Fruit fly (Drosophila melanogaster) whole organism, prepupa: ENCODE measurements around the gene Pif1A.

ENCODE experiments used
- Blimp-1 ChIP-seq: fragments of 200-800 bp; sonication (Bioruptor generic); optimal IDR thresholded peaks from 3 replicates; lab custom pipeline; 2017; ENCODE audit warnings: missing biosample characterization, missing genetic modification characterization, mild to moderate bottlenecking, moderate library complexity, missing genetic modification reagents
- CG10631 ChIP-seq: fragments of 200-800 bp; sonication (Bioruptor generic); optimal IDR thresholded peaks from 2 replicates; lab custom pipeline; 2016; ENCODE audit warnings: missing biosample characterization, missing genetic modification characterization
- CG11294 ChIP-seq: fragments of 200-800 bp; sonication (Bioruptor generic); IDR thresholded peaks from 2 replicates; pipeline ENCODE4 v1.3.6; 2022; ENCODE audit warnings: missing biosample characterization, missing genetic modification characterization
- CG11762 ChIP-seq: fragments of 200-800 bp; sonication (Bioruptor generic); optimal IDR thresholded peaks from 3 replicates; lab custom pipeline; 2016; ENCODE audit warnings: missing biosample characterization, missing genetic modification characterization; ENCODE audit not compliant: insufficient read depth
- CG11902 ChIP-seq: fragments of 200-800 bp; sonication (Bioruptor generic); optimal IDR thresholded peaks from 3 replicates; lab custom pipeline; 2016; ENCODE audit warnings: missing biosample characterization, missing genetic modification characterization
- CG15336 ChIP-seq: fragments of 200-800 bp; sonication (Bioruptor generic); IDR thresholded peaks from 2 replicates; pipeline ENCODE4 v1.3.6; 2022; ENCODE audit warnings: missing biosample characterization, missing genetic modification characterization
- CG16779 ChIP-seq: fragments of 200-800 bp; sonication (Bioruptor generic); optimal IDR thresholded peaks from 3 replicates; lab custom pipeline; 2017; ENCODE audit warnings: missing biosample characterization, mild to moderate bottlenecking, missing genetic modification characterization
- CG3032 ChIP-seq: fragments of 200-800 bp; optimal IDR thresholded peaks from 2 replicates; lab custom pipeline; 2019; ENCODE audit warnings: missing biosample characterization, mild to moderate bottlenecking, missing genetic modification characterization, moderate library complexity
- CG32006 ChIP-seq: fragments of 200-800 bp; sonication (Bioruptor generic); optimal IDR thresholded peaks from 3 replicates; lab custom pipeline; 2017; ENCODE audit warnings: missing biosample characterization, mild to moderate bottlenecking, missing genetic modification characterization
- CG34406 ChIP-seq: fragments of 200-800 bp; sonication (Bioruptor generic); optimal IDR thresholded peaks from 3 replicates; lab custom pipeline; 2016; ENCODE audit warnings: missing biosample characterization, missing genetic modification characterization
- CG3919 ChIP-seq: fragments of 200-800 bp; sonication (Bioruptor generic); optimal IDR thresholded peaks from 3 replicates; lab custom pipeline; 2016; ENCODE audit warnings: missing biosample characterization, missing genetic modification characterization
- CG4318 ChIP-seq: fragments of 200-800 bp; sonication (Bioruptor generic); optimal IDR thresholded peaks from 3 replicates; lab custom pipeline; 2017; ENCODE audit warnings: missing biosample characterization, mild to moderate bottlenecking, missing genetic modification characterization
- CG6792 ChIP-seq: fragments of 200-800 bp; sonication (Bioruptor generic); optimal IDR thresholded peaks from 3 replicates; lab custom pipeline; 2016; ENCODE audit warnings: missing biosample characterization, missing genetic modification characterization
- CG6808 ChIP-seq: fragments of 200-800 bp; sonication (Bioruptor generic); optimal IDR thresholded peaks from 3 replicates; lab custom pipeline; 2017; ENCODE audit warnings: missing biosample characterization, missing genetic modification characterization, mild to moderate bottlenecking, moderate library complexity, missing genetic modification reagents
- CG8319 ChIP-seq: fragments of 200-800 bp; sonication (Bioruptor generic); optimal IDR thresholded peaks from 3 replicates; lab custom pipeline; 2016; ENCODE audit warnings: missing biosample characterization, missing genetic modification characterization
- CG8632 ChIP-seq: fragments of 200-800 bp; sonication (Bioruptor generic); optimal IDR thresholded peaks from 3 replicates; lab custom pipeline; 2016; ENCODE audit warnings: missing biosample characterization, missing genetic modification characterization
- CG9139 ChIP-seq: fragments of 200-800 bp; sonication (Bioruptor generic); optimal IDR thresholded peaks from 3 replicates; lab custom pipeline; 2017; ENCODE audit warnings: missing biosample characterization, mild to moderate bottlenecking, missing genetic modification characterization
- Eip75B ChIP-seq: fragments of 200-800 bp; sonication (Bioruptor generic); optimal IDR thresholded peaks from 3 replicates; lab custom pipeline; 2016; ENCODE audit warnings: missing biosample characterization, missing genetic modification characterization
- Eip93F ChIP-seq: fragments of 200-800 bp; sonication (Bioruptor generic); optimal IDR thresholded peaks from 2 replicates; lab custom pipeline; 2016; ENCODE audit warnings: missing biosample characterization, mild to moderate bottlenecking, missing genetic modification characterization
- Ets21C ChIP-seq: fragments of 200-800 bp; sonication (Bioruptor generic); optimal IDR thresholded peaks from 3 replicates; lab custom pipeline; 2016; ENCODE audit warnings: missing biosample characterization, missing genetic modification characterization
- Ets96B ChIP-seq: fragments of 200-800 bp; optimal IDR thresholded peaks from 2 replicates; lab custom pipeline; 2019; ENCODE audit warnings: missing biosample characterization, mild to moderate bottlenecking, missing genetic modification characterization, moderate library complexity
- Gug ChIP-seq: fragments of 200-800 bp; sonication (Bioruptor generic); IDR thresholded peaks from 2 replicates; pipeline ENCODE4 v1.3.6; 2022; ENCODE audit warnings: missing biosample characterization, missing genetic modification characterization
- Hr38 ChIP-seq: sonication (Bioruptor generic); optimal IDR thresholded peaks from 2 replicates; lab custom pipeline; 2016; ENCODE audit warnings: missing biosample characterization, missing genetic modification characterization
- Hr39 ChIP-seq: fragments of 200-800 bp; sonication (Bioruptor generic); optimal IDR thresholded peaks from 2 replicates; lab custom pipeline; 2016; ENCODE audit warnings: missing biosample characterization, missing genetic modification characterization
- Hr4 ChIP-seq: fragments of 200-800 bp; sonication (Bioruptor generic); optimal IDR thresholded peaks from 3 replicates; lab custom pipeline; 2016; ENCODE audit warnings: missing biosample characterization, missing genetic modification characterization
- Lpt ChIP-seq: fragments of 200-800 bp; sonication (Bioruptor generic); optimal IDR thresholded peaks from 3 replicates; lab custom pipeline; 2016; ENCODE audit warnings: missing biosample characterization, missing genetic modification characterization
- Met ChIP-seq: fragments of 200-800 bp; sonication (Bioruptor generic); optimal IDR thresholded peaks from 3 replicates; lab custom pipeline; 2016; ENCODE audit warnings: missing biosample characterization, missing genetic modification characterization
- Sox15 ChIP-seq: fragments of 200-800 bp; sonication (Bioruptor generic); optimal IDR thresholded peaks from 3 replicates; lab custom pipeline; 2016; ENCODE audit warnings: missing biosample characterization, missing genetic modification characterization
- acj6 ChIP-seq: fragments of 200-800 bp; sonication (Bioruptor generic); optimal IDR thresholded peaks from 3 replicates; lab custom pipeline; 2016; ENCODE audit warnings: missing biosample characterization, missing genetic modification characterization
- cyc ChIP-seq: fragments of 200-800 bp; sonication (Bioruptor generic); optimal IDR thresholded peaks from 3 replicates; lab custom pipeline; 2016; ENCODE audit warnings: missing biosample characterization, missing genetic modification characterization
- dsx ChIP-seq: fragments of 200-800 bp; optimal IDR thresholded peaks from 3 replicates; lab custom pipeline; 2019; ENCODE audit warnings: missing biosample characterization, mild to moderate bottlenecking, missing genetic modification characterization, moderate library complexity; ENCODE audit not compliant: poor library complexity, severe bottlenecking
- eg ChIP-seq: fragments of 200-800 bp; sonication (Bioruptor generic); IDR thresholded peaks from 3 replicates; pipeline ENCODE4 v1.3.6; 2022; ENCODE audit warnings: missing biosample characterization, missing genetic modification characterization
- esn ChIP-seq: fragments of 200-800 bp; sonication (Bioruptor generic); optimal IDR thresholded peaks from 2 replicates; lab custom pipeline; 2016; ENCODE audit warnings: missing biosample characterization, mild to moderate bottlenecking, missing genetic modification characterization, moderate library complexity
- fd59A ChIP-seq: fragments of 200-800 bp; sonication (Bioruptor generic); optimal IDR thresholded peaks from 2 replicates; lab custom pipeline; 2017; ENCODE audit warnings: missing biosample characterization, mild to moderate bottlenecking, missing genetic modification characterization, missing genetic modification reagents
- fkh ChIP-seq: fragments of 200-800 bp; sonication (Bioruptor generic); optimal IDR thresholded peaks from 3 replicates; lab custom pipeline; 2017; ENCODE audit warnings: missing biosample characterization, mild to moderate bottlenecking, missing genetic modification characterization, moderate library complexity
- lz ChIP-seq: fragments of 200-800 bp; sonication (Bioruptor generic); optimal IDR thresholded peaks from 3 replicates; lab custom pipeline; 2016; ENCODE audit warnings: missing biosample characterization, missing genetic modification characterization
- net ChIP-seq: fragments of 200-800 bp; sonication (Bioruptor generic); optimal IDR thresholded peaks from 3 replicates; lab custom pipeline; 2016; ENCODE audit warnings: missing biosample characterization, missing genetic modification characterization
- spab ChIP-seq: fragments of 200-800 bp; sonication (Bioruptor generic); optimal IDR thresholded peaks from 2 replicates; lab custom pipeline; 2017; ENCODE audit warnings: missing biosample characterization, mild to moderate bottlenecking, missing genetic modification characterization, missing genetic modification reagents
- svp ChIP-seq: fragments of 200-800 bp; sonication (Bioruptor generic); peaks from one replicate; lab custom pipeline; 2016; ENCODE audit warnings: missing biosample characterization, missing genetic modification characterization
- topi ChIP-seq: fragments of 200-800 bp; sonication (Bioruptor generic); optimal IDR thresholded peaks from 3 replicates; lab custom pipeline; 2016; ENCODE audit warnings: missing biosample characterization, missing genetic modification characterization
- vri ChIP-seq: fragments of 200-800 bp; sonication (Bioruptor generic); optimal IDR thresholded peaks from 3 replicates; lab custom pipeline; 2016; ENCODE audit warnings: missing biosample characterization, mild to moderate bottlenecking, missing genetic modification characterization

Pif1A gene

DNA sequence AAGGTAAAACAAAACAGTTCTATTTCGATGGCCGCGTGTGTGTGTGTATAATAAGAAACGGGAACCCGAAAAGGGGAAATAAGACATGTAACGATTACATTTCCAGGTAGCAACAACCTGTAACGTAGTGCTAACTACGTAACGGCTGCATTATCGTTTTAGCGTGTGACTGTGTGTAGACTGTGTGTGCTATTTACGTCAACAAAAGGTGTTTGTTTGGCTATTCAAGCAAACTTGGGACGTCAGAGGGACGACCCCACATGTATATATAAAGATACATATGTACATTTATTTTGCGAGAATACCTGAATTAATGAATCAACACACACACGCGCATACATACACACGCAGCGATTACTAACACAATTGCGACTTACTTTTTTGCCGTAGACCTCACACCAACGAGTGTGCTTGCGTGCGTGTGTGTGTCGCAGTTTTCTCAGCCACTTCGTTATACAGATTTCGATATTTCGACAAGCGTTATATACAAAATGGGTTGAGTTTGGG is 18.6 kb upstream of the Pif1A start (continued):
- TF ChIP-seq esn (GFP tag; lab: Kevin White, UChicago) (no peak), Hr38 (GFP tag; lab: Kevin White, UChicago) (no peak), spab (GFP tag; lab: Kevin White, UChicago) (no peak), Ets21C (no peak), CG16779 (tag; lab: Kevin White, UChicago) (peak; percentile 12)

DNA sequence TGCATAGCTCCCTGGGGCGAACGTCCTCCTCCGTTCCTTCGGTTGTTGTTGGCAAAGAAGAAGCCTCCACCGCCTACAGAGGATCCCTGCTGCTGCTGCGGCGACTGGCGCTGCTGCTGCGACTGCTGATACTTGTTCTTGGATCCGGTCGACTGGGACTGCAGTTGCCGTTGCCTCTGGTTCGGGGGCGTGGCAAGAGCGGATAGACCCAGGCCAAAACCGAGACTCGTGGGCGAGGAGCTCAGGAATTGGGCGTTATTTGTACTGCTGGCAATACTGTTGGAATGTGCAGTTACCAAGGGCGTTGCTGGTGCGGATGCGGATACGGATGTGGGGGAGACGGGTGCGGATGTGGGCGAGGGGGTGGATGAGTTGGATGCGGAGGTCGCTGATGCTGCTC is 17.3 kb upstream of the Pif1A start:
- TF ChIP-seq CG9139 (GFP tag; lab: Kevin White, UChicago) (no peak), eg (GFP tag; lab: Robert Waterston, UW) (0 out of 3 replicates have a peak, but pooled peaks have one; percentile 21), svp (GFP tag; lab: Kevin White, UChicago) (no peak)

DNA sequence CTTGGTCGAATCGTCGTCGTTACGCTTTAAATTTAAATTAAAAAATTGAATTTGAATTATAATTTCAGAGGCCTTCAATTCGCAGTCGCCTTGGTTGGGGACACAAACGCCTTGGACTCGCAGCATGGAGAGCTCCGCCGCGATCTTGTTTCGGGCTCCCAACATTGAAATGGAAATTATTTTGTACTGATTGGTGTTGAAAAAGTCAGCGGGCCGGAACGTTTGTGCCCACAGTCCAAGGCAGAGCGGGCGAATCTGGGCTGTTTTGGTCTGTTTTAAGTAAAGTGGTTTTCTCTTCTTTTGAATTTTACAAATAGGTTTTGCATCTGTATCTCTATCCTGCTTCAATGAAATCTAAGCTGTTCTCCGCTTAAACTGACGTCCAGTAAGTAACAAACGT is 14.1 kb upstream of the Pif1A start:
- TF ChIP-seq Hr39 (no peak), CG6808 (peak; percentile 4), CG15336 (no peak), CG11902 (GFP tag; lab: Kevin White, UChicago) (no peak), CG11294 (no peak)

DNA sequence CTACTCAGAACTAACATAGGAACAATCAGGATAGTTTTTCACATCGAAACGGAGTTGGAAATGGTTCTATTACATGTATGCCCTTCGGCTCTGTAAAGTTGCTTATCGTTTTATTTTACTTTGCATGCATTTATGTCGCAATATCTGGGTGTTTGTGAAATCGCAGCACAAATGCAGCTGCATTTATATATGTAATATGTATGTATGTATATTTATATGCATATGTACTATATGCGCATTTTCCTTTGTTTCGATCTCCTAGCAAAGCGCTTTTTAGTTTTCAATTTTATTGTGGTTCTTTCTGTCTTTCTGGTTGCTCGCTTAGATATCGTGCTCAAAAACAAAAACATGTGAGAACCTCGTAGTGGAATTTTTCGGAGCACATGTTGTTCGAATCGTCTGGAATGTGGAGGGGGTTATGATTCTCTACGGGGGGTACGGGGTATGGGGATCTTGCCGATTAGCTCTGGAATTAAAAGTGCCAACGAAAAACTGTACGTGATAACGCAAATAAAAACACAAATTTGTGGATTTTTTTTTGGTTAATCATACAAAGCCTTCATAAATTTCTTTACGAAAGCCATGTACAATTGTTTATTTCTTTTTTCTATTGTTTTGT is 13.2 kb upstream of the Pif1A start:
- TF ChIP-seq Hr4 (GFP tag; lab: Kevin White, UChicago): no peak
- TF ChIP-seq cyc: no peak
- no peak for TF ChIP-seq CG32006
- TF ChIP-seq Sox15 (GFP tag; lab: Kevin White, UChicago): no peak
- no peak for TF ChIP-seq CG4318 (GFP tag; lab: Kevin White, UChicago)
- TF ChIP-seq Gug (GFP tag; lab: Robert Waterston, UW): no peak
- no peak for TF ChIP-seq fd59A (GFP tag; lab: Kevin White, UChicago)
- no peak for TF ChIP-seq CG3032
- no peak for TF ChIP-seq Ets21C
- no peak for TF ChIP-seq CG3919 (GFP tag; lab: Kevin White, UChicago)
- no peak for TF ChIP-seq Eip93F
- TF ChIP-seq CG6808: peak; percentile 16
- no peak for TF ChIP-seq Met (GFP tag; lab: Kevin White, UChicago)
- TF ChIP-seq fkh (GFP tag; lab: Kevin White, UChicago): peak; percentile 55
- no peak for TF ChIP-seq net (GFP tag; lab: Kevin White, UChicago)
- TF ChIP-seq CG10631: no peak

DNA sequence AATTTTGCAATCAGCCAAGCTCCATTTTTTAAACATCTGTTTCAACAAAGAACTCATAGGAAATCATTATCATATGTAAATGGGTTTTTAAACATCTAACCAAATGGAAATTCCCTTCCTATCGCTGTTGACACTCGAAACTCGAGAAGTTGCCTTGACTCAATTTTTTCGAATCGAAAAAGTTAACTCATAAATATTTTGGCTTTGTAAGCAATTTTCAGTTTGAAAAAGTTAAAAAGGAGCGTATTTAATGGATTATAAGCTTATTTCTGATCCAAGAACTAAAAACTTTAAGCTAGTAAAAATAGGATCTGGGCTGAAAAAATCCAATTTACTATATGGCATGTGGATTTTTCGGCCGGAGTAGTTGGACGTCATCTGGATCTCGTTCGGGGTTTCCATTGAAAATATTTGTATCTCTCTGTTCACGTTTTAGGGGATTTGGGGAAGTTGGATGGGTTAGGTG is 12.2 kb upstream of the Pif1A start, which contains the start of gene CG9837:
Gene CG9837 (minus strand): TSS at position 416 of the 466 bp plus-strand sequence.
- TF ChIP-seq CG3919 (GFP tag; lab: Kevin White, UChicago): no peak
- TF ChIP-seq dsx (GFP tag; lab: Kevin White, UChicago): no peak
- no peak for TF ChIP-seq CG11762 (GFP tag; lab: Kevin White, UChicago)
- no peak for TF ChIP-seq Met (GFP tag; lab: Kevin White, UChicago)
- no peak for TF ChIP-seq Hr39
- no peak for TF ChIP-seq CG6808
- peak; percentile 4 for TF ChIP-seq fkh (GFP tag; lab: Kevin White, UChicago)
- no peak for TF ChIP-seq CG8632 (GFP tag; lab: Kevin White, UChicago)

DNA sequence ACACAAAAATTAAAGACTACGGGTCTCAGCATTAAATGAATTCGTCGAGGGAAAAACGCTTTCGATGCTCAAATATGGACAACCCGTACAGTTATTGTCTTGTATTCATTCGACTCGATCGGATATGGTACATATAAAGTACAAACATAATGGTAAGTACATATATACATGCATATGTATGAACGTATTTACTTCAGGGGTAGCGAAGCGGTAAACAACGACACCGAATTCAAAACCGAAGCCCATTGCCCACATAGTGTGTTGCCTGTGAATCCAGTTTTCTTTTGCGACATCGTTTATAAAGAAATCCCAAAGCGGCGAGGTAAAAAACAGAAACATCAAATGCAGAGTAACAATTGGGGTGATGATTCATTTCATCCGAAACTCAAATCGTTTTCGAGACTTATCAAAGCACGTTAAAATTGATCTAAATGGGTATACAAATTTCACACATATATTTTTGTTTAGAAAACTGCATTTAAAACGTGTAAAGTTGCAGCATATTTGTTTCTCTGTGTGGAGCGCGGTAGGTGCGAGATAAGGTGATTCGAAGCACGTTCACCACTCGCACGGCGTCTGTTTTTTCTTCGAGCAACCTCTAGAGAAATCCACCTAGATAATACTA is 11.5 kb upstream of the Pif1A start:
- peak; percentile 77 for TF ChIP-seq Eip75B (GFP tag; lab: Kevin White, UChicago)
- peak; percentile 65 for TF ChIP-seq CG6792 (GFP tag; lab: Kevin White, UChicago)
- peak; percentile 57 for TF ChIP-seq CG8319 (GFP tag; lab: Kevin White, UChicago)
- TF ChIP-seq eg (GFP tag; lab: Robert Waterston, UW): peak; percentile 96
- TF ChIP-seq Ets96B: peak; percentile 79
- TF ChIP-seq Blimp-1 (GFP tag; lab: Kevin White, UChicago): no peak
- peak; percentile 27 for TF ChIP-seq vri
- peak; percentile 89 for TF ChIP-seq Lpt (GFP tag; lab: Kevin White, UChicago)
- TF ChIP-seq lz (GFP tag; lab: Kevin White, UChicago): peak; percentile 58
- peak; percentile 72 for TF ChIP-seq topi (GFP tag; lab: Kevin White, UChicago)
- peak; percentile 75 for TF ChIP-seq CG11762 (GFP tag; lab: Kevin White, UChicago)
- peak; percentile 84 for TF ChIP-seq acj6
- peak; percentile 45 for TF ChIP-seq cyc
- TF ChIP-seq CG34406 (GFP tag; lab: Kevin White, UChicago): peak; percentile 49
- peak; percentile 72 for TF ChIP-seq CG6808
